Worm (Caenorhabditis elegans): ENCODE data around the gene F49C12.15.
A peak's percentile ranks its signal among the peaks of the same experiment; 100 is the strongest.

- TF ChIP-seq daf-12 (tag; optimal IDR thresholded peaks at IDR 0.05) = no peak
- TF ChIP-seq ztf-4 (tag; optimal IDR thresholded peaks at IDR 0.05) = no peak
- TF ChIP-seq lin-39 (tag; optimal IDR thresholded peaks at IDR 0.05) = peak; percentile 61
- TF ChIP-seq aly-2 (tag; optimal IDR thresholded peaks at IDR 0.05) = no peak
- no peak for TF ChIP-seq nhr-12 (tag; optimal IDR thresholded peaks at IDR 0.05)
- TF ChIP-seq mdl-1 (tag; optimal IDR thresholded peaks at IDR 0.05) = no peak
- TF ChIP-seq snpc-4 (tag; optimal IDR thresholded peaks at IDR 0.05) = peak; percentile 47
- no peak for TF ChIP-seq ztf-11 (tag; optimal IDR thresholded peaks at IDR 0.05)
- TF ChIP-seq eor-1 (tag; optimal IDR thresholded peaks at IDR 0.05) = no peak
- no peak for TF ChIP-seq R02D3.7 (tag; optimal IDR thresholded peaks at IDR 0.05)
- no peak for TF ChIP-seq zag-1 (tag; optimal IDR thresholded peaks at IDR 0.05)
Observed at ce11 chrIV:9316068-9316681, 8.1 kb upstream of the F49C12.15 start, which contains the start of the genes F49C12.9 and rpn-7.

All from whole organism, L3 larva.